Worm (Caenorhabditis elegans): ENCODE measurements around the gene F39C12.1.

DNA sequence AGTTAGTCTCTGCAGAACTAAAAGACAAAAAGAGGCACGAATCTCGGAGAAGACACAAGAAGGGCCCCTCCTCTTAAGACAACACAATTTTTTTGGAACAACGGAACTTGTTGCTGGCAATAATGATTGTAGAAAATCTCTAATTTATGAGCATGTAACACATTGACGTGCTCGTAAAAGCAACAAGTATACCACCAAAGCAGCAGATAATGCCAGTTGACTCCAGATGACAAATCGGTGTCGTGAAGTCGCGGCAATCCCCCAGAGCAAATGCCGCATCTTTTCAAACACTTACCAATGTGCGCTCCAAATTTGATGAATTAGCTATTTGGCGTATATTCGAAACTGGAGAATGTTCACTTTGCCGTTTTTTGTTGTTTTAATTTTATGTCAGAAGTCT lies 11.2 kb upstream of the F39C12.1 start:
- TF ChIP-seq dpl-1 (GFP tag; optimal IDR thresholded peaks at IDR 0.05): no peak
- no peak for TF ChIP-seq ama-1 (optimal IDR thresholded peaks at IDR 0.05)
- no peak for TF ChIP-seq ama-1 (GFP tag; optimal IDR thresholded peaks at IDR 0.05)
- TF ChIP-seq lag-1 (GFP tag; IDR thresholded peaks at IDR 0.05): no peak
- no peak for TF ChIP-seq hrde-1 (tag; optimal IDR thresholded peaks at IDR 0.05; ENCODE audit: borderline replicate concordance)
- no peak for TF ChIP-seq tlf-1 (GFP tag; optimal IDR thresholded peaks at IDR 0.05)
- TF ChIP-seq snpc-4 (GFP tag; optimal IDR thresholded peaks at IDR 0.05): no peak
- no peak for TF ChIP-seq snpc-4 (tag; optimal IDR thresholded peaks at IDR 0.05)
- no peak for TF ChIP-seq B0019.2 (GFP tag; conservative IDR thresholded peaks at IDR 0.05)
